In genomic region chrV:13373643-13374042, ce11 we compare ENCODE assay signal across 6 worm cellular contexts.
TF ChIP-seq lines count a peak whose summit lies in the region.

No protein-coding gene starts in this region.

TF ChIP-seq in whole organism, L1 larva, 84 proteins besides CTCF, POLR2A, EP300 and RAD21 (continues in another document):
- no peak for TF ChIP-seq pag-3 (tag; optimal IDR thresholded peaks at IDR 0.05; lab: Kevin White, UChicago; ENCODE audit: borderline replicate concordance, insufficient read depth)
- TF ChIP-seq jun-1 (tag; optimal IDR thresholded peaks at IDR 0.05; lab: Kevin White, UChicago): peak; percentile 32
- TF ChIP-seq unc-86 (tag; optimal IDR thresholded peaks at IDR 0.05; lab: Kevin White, UChicago): no peak
- peak; percentile 50 for TF ChIP-seq nhr-20 (tag; optimal IDR thresholded peaks at IDR 0.05; lab: Kevin White, UChicago)
- peak; percentile 97 for TF ChIP-seq blmp-1 (tag; optimal IDR thresholded peaks at IDR 0.05; lab: Kevin White, UChicago)
- TF ChIP-seq elt-2 (tag; optimal IDR thresholded peaks at IDR 0.05; lab: Kevin White, UChicago): peak; percentile 94
- peak; percentile 55 for TF ChIP-seq pqm-1 (tag; optimal IDR thresholded peaks at IDR 0.05; lab: Kevin White, UChicago)
- TF ChIP-seq pax-3 (tag; optimal IDR thresholded peaks at IDR 0.05; lab: Kevin White, UChicago): peak; percentile 20
- peak; percentile 72 for TF ChIP-seq nhr-85 (tag; lab: Kevin White, UChicago)
- TF ChIP-seq unc-130 (tag; optimal IDR thresholded peaks at IDR 0.05; lab: Kevin White, UChicago): no peak
- TF ChIP-seq nhr-71 (tag; optimal IDR thresholded peaks at IDR 0.05; lab: Kevin White, UChicago): peak; percentile 54
- TF ChIP-seq efl-1 (optimal IDR thresholded peaks at IDR 0.05; lab: Kevin White, UChicago): no peak
- TF ChIP-seq efl-1 (GFP tag; optimal IDR thresholded peaks at IDR 0.05 in 1 of 2; lab: Kevin White, UChicago): peak in 1 of 2 experiments; percentile 83
- TF ChIP-seq snu-23 (GFP tag; optimal IDR thresholded peaks at IDR 0.05; lab: Kevin White, UChicago): peak; percentile 4
- TF ChIP-seq swsn-7 (tag; optimal IDR thresholded peaks at IDR 0.05; lab: Kevin White, UChicago): no peak

TF ChIP-seq in whole organism, L2 larva, 48 proteins besides CTCF, POLR2A, EP300 and RAD21 (continues in another document):
- TF ChIP-seq sem-4 (tag; optimal IDR thresholded peaks at IDR 0.05; lab: Kevin White, UChicago) (no peak), crh-2 (tag; optimal IDR thresholded peaks at IDR 0.05; lab: Kevin White, UChicago) (peak; percentile 62), sma-9 (GFP tag; optimal IDR thresholded peaks at IDR 0.05; lab: Kevin White, UChicago) (peak; percentile 82), sma-9 (tag; optimal IDR thresholded peaks at IDR 0.05; lab: Kevin White, UChicago) (no peak), blmp-1 (tag; optimal IDR thresholded peaks at IDR 0.05; lab: Kevin White, UChicago; ENCODE audit: insufficient read depth) (peak; percentile 87), ztf-4 (tag; optimal IDR thresholded peaks at IDR 0.05; lab: Kevin White, UChicago) (no peak), sma-3 (GFP tag; optimal IDR thresholded peaks at IDR 0.05; lab: Kevin White, UChicago) (peak; percentile 52), dmd-4 (tag; optimal IDR thresholded peaks at IDR 0.05; lab: Kevin White, UChicago) (no peak), nhr-129 (tag; optimal IDR thresholded peaks at IDR 0.05; lab: Kevin White, UChicago) (peak; percentile 31), F13H6.1 (tag; optimal IDR thresholded peaks at IDR 0.05; lab: Kevin White, UChicago) (peak; percentile 46), ZK546.5 (tag; optimal IDR thresholded peaks at IDR 0.05; lab: Kevin White, UChicago) (no peak), R02D3.7 (tag; optimal IDR thresholded peaks at IDR 0.05; lab: Kevin White, UChicago) (no peak), nhr-21 (tag; optimal IDR thresholded peaks at IDR 0.05; lab: Kevin White, UChicago) (peak; percentile 68), gmeb-1 (tag; optimal IDR thresholded peaks at IDR 0.05; lab: Kevin White, UChicago) (peak; percentile 30), lin-13 (GFP tag; optimal IDR thresholded peaks at IDR 0.05; lab: Kevin White, UChicago) (no peak), zag-1 (tag; optimal IDR thresholded peaks at IDR 0.05; lab: Kevin White, UChicago) (no peak)

TF ChIP-seq in whole organism, L3 larva, 47 proteins besides CTCF, POLR2A, EP300 and RAD21:
- TF ChIP-seq pqm-1 (tag; optimal IDR thresholded peaks at IDR 0.05; lab: Kevin White, UChicago) (peak; percentile 70), nhr-43 (tag; optimal IDR thresholded peaks at IDR 0.05; lab: Kevin White, UChicago; ENCODE audit: poor library complexity, severe bottlenecking) (no peak), nhr-28 (tag; optimal IDR thresholded peaks at IDR 0.05; lab: Kevin White, UChicago) (no peak), elt-2 (tag; optimal IDR thresholded peaks at IDR 0.05; lab: Kevin White, UChicago) (peak; percentile 98), nhr-23 (tag; optimal IDR thresholded peaks at IDR 0.05; lab: Kevin White, UChicago) (peak; percentile 67), pha-4 (tag; optimal IDR thresholded peaks at IDR 0.05; lab: Kevin White, UChicago) (peak; percentile 64), jun-1 (tag; optimal IDR thresholded peaks at IDR 0.05; lab: Kevin White, UChicago) (peak; percentile 62)

TF ChIP-seq in whole organism, L4 larva, 104 proteins besides CTCF, POLR2A, EP300 and RAD21 (continues in another document):
- peak; percentile 57 for TF ChIP-seq nhr-48 (tag; optimal IDR thresholded peaks at IDR 0.05; lab: Kevin White, UChicago)
- TF ChIP-seq hlh-30 (tag; optimal IDR thresholded peaks at IDR 0.05; lab: Kevin White, UChicago; ENCODE audit: insufficient read depth): peak; percentile 74
- no peak for TF ChIP-seq F49E8.2 (tag; optimal IDR thresholded peaks at IDR 0.05; lab: Kevin White, UChicago; ENCODE audit: borderline replicate concordance)
- no peak for TF ChIP-seq zip-11 (GFP tag; IDR thresholded peaks at IDR 0.05; lab: Robert Waterston, UW)
- peak; percentile 70 for TF ChIP-seq nhr-77 (tag; optimal IDR thresholded peaks at IDR 0.05; lab: Kevin White, UChicago)
- TF ChIP-seq pqm-1 (tag; optimal IDR thresholded peaks at IDR 0.05; lab: Kevin White, UChicago): peak; percentile 89
- TF ChIP-seq mep-1 (tag; optimal IDR thresholded peaks at IDR 0.05; lab: Kevin White, UChicago): peak; percentile 65
- no peak for TF ChIP-seq fkh-10 (GFP tag; optimal IDR thresholded peaks at IDR 0.05; lab: Kevin White, UChicago)
- TF ChIP-seq daf-16 (GFP tag; optimal IDR thresholded peaks at IDR 0.05; lab: Kevin White, UChicago): peak in 1 of 2 experiments; percentile 34
- peak; percentile 99 for TF ChIP-seq daf-16 (tag; optimal IDR thresholded peaks at IDR 0.05; lab: Kevin White, UChicago)
- peak; percentile 70 for TF ChIP-seq nhr-10 (tag; optimal IDR thresholded peaks at IDR 0.05; lab: Kevin White, UChicago)
- peak; percentile 91 for TF ChIP-seq nhr-28 (tag; optimal IDR thresholded peaks at IDR 0.05; lab: Kevin White, UChicago)
- TF ChIP-seq mdl-1 (tag; optimal IDR thresholded peaks at IDR 0.05; lab: Kevin White, UChicago): peak in 1 of 2 experiments; percentile 47
- peak; percentile 69 for TF ChIP-seq php-3 (GFP tag; IDR thresholded peaks at IDR 0.05; lab: Robert Waterston, UW)
- TF ChIP-seq lin-1 (GFP tag; IDR thresholded peaks at IDR 0.05; lab: Robert Waterston, UW): peak; percentile 76; the same call in 1 of the 2 replicates
- peak; percentile 81 for TF ChIP-seq dmd-6 (GFP tag; IDR thresholded peaks at IDR 0.05; lab: Robert Waterston, UW)
- TF ChIP-seq nhr-41 (GFP tag; IDR thresholded peaks at IDR 0.05; lab: Robert Waterston, UW): peak; percentile 70; the same call in 1 of the 2 replicates
- peak; percentile 3 for TF ChIP-seq T20F7.1 (GFP tag; optimal IDR thresholded peaks at IDR 0.05; lab: Kevin White, UChicago)

TF ChIP-seq in whole organism, late embryonic, 69 proteins besides CTCF, POLR2A, EP300 and RAD21:
- TF ChIP-seq ttx-3 (tag; optimal IDR thresholded peaks at IDR 0.05; lab: Kevin White, UChicago): no peak
- TF ChIP-seq pha-4 (tag; optimal IDR thresholded peaks at IDR 0.05; lab: Kevin White, UChicago): no peak
- TF ChIP-seq nhr-232 (tag; optimal IDR thresholded peaks at IDR 0.05; lab: Kevin White, UChicago): no peak
- TF ChIP-seq pha-2 (tag; optimal IDR thresholded peaks at IDR 0.05; lab: Kevin White, UChicago): no peak
- no peak for TF ChIP-seq lin-11 (tag; optimal IDR thresholded peaks at IDR 0.05; lab: Kevin White, UChicago)
- TF ChIP-seq ceh-45 (GFP tag; IDR thresholded peaks at IDR 0.05; lab: Robert Waterston, UW): no peak
- no peak for TF ChIP-seq K09A11.1 (tag; optimal IDR thresholded peaks at IDR 0.05; lab: Kevin White, UChicago; ENCODE audit: insufficient read depth)
- TF ChIP-seq hlh-8 (tag; optimal IDR thresholded peaks at IDR 0.05; lab: Kevin White, UChicago): no peak
- no peak for TF ChIP-seq ceh-2 (tag; optimal IDR thresholded peaks at IDR 0.05; lab: Kevin White, UChicago)
- TF ChIP-seq elt-2 (tag; optimal IDR thresholded peaks at IDR 0.05; lab: Kevin White, UChicago): peak; percentile 48
- peak; percentile 26 for TF ChIP-seq pqm-1 (tag; optimal IDR thresholded peaks at IDR 0.05; lab: Kevin White, UChicago)
- TF ChIP-seq odd-2 (tag; optimal IDR thresholded peaks at IDR 0.05; lab: Kevin White, UChicago): no peak
- TF ChIP-seq sox-2 (GFP tag; IDR thresholded peaks at IDR 0.05; lab: Robert Waterston, UW): no peak
- no peak for TF ChIP-seq ceh-18 (tag; optimal IDR thresholded peaks at IDR 0.05; lab: Kevin White, UChicago)
- TF ChIP-seq ama-1 (optimal IDR thresholded peaks at IDR 0.05; lab: Kevin White, UChicago): no peak

TF ChIP-seq in whole organism, young adult, 124 proteins besides CTCF, POLR2A, EP300 and RAD21:
- TF ChIP-seq F49E8.2 (tag; optimal IDR thresholded peaks at IDR 0.05; lab: Kevin White, UChicago; ENCODE audit: insufficient read depth) (no peak), madf-10 (tag; optimal IDR thresholded peaks at IDR 0.05; lab: Kevin White, UChicago) (peak; percentile 6), egl-44 (GFP tag; IDR thresholded peaks at IDR 0.05; lab: Robert Waterston, UW) (0 out of 2 replicates have a peak, but pooled peaks have one; percentile 25), cebp-1 (GFP tag; IDR thresholded peaks at IDR 0.05; lab: Robert Waterston, UW) (no peak), cebp-1 (tag; optimal IDR thresholded peaks at IDR 0.05; lab: Kevin White, UChicago) (peak; percentile 21), bed-1 (GFP tag; IDR thresholded peaks at IDR 0.05; lab: Robert Waterston, UW) (no peak), mes-4 (tag; optimal IDR thresholded peaks at IDR 0.05; lab: Kevin White, UChicago) (no peak), atf-7 (tag; optimal IDR thresholded peaks at IDR 0.05; lab: Kevin White, UChicago) (peak; percentile 41), nhr-80 (tag; optimal IDR thresholded peaks at IDR 0.05; lab: Kevin White, UChicago) (peak; percentile 86)
